Worm (Caenorhabditis elegans) whole organism, L2 larva: ENCODE data around the gene ncx-5.

Source experiments
- C34F6.9 ChIP-seq: fragments of 150-350 bp; optimal IDR thresholded peaks from 2 replicates; lab custom pipeline; 2014; ENCODE audit warnings: missing biosample characterization, missing genetic modification characterization
- F13H6.1 ChIP-seq: sonication (generic microtip); optimal IDR thresholded peaks from 2 replicates; lab custom pipeline; 2016; ENCODE audit warnings: missing genetic modification characterization, missing compliant biosample characterization
- R02D3.7 ChIP-seq: fragments of 150-350 bp; optimal IDR thresholded peaks from 2 replicates; lab custom pipeline; 2014; ENCODE audit warnings: missing biosample characterization, missing genetic modification characterization
- Y55F3AM.14 ChIP-seq: fragments of 200-800 bp; sonication (Bioruptor generic); optimal IDR thresholded peaks from 2 replicates; lab custom pipeline; 2018; ENCODE audit warnings: mild to moderate bottlenecking, missing genetic modification characterization, missing compliant biosample characterization
- ZK546.5 ChIP-seq: sonication (generic microtip); optimal IDR thresholded peaks from 2 replicates; lab custom pipeline; 2017; ENCODE audit warnings: missing biosample characterization, missing genetic modification characterization
- alr-1 ChIP-seq: fragments of 150-350 bp; optimal IDR thresholded peaks from 2 replicates; lab custom pipeline; 2014; ENCODE audit warnings: missing biosample characterization, missing genetic modification characterization
- aly-2 ChIP-seq: fragments of 150-350 bp; optimal IDR thresholded peaks from 2 replicates; lab custom pipeline; 2014; ENCODE audit warnings: missing biosample characterization, missing genetic modification characterization
- ama-1 ChIP-seq: fragments of 150-350 bp; optimal IDR thresholded peaks from 2 replicates; lab custom pipeline; 2018; ENCODE audit warnings: inconsistent platforms
- blmp-1 ChIP-seq: sonication (generic microtip); optimal IDR thresholded peaks from 2 replicates; lab custom pipeline; 2017; ENCODE audit warnings: missing genetic modification characterization, mild to moderate bottlenecking, missing compliant biosample characterization, antibody characterized with exemption, moderate library complexity; ENCODE audit not compliant: insufficient read depth
- ceh-16 ChIP-seq: fragments of 150-350 bp; optimal IDR thresholded peaks from 2 replicates; lab custom pipeline; 2014; ENCODE audit warnings: missing biosample characterization, missing genetic modification characterization
- ceh-82 ChIP-seq: fragments of 150-350 bp; optimal IDR thresholded peaks from 2 replicates; lab custom pipeline; 2014; ENCODE audit warnings: missing biosample characterization, missing genetic modification characterization
- crh-2 ChIP-seq: sonication (generic microtip); optimal IDR thresholded peaks from 2 replicates; lab custom pipeline; 2017; ENCODE audit warnings: missing biosample characterization, missing genetic modification characterization
- dmd-4 ChIP-seq: sonication (generic microtip); optimal IDR thresholded peaks from 2 replicates; lab custom pipeline; 2017; ENCODE audit warnings: missing biosample characterization, missing genetic modification characterization
- egl-27 ChIP-seq: sonication (generic microtip); optimal IDR thresholded peaks from 3 replicates; lab custom pipeline; 2017; ENCODE audit warnings: missing biosample characterization, missing genetic modification reagents, missing genetic modification characterization
- elt-1 ChIP-seq: fragments of 150-350 bp; optimal IDR thresholded peaks from 2 replicates; lab custom pipeline; 2014; ENCODE audit warnings: missing biosample characterization, missing genetic modification characterization
- elt-3 ChIP-seq: sonication (generic microtip); optimal IDR thresholded peaks from 2 replicates; lab custom pipeline; 2017; ENCODE audit warnings: missing biosample characterization, missing genetic modification characterization
- fos-1 ChIP-seq: fragments of 150-350 bp; optimal IDR thresholded peaks from 2 replicates; lab custom pipeline; 2014; ENCODE audit warnings: missing biosample characterization, missing genetic modification characterization
- gmeb-1 ChIP-seq: fragments of 150-350 bp; optimal IDR thresholded peaks from 2 replicates; lab custom pipeline; 2014; ENCODE audit warnings: missing biosample characterization, missing genetic modification characterization
- lin-11 ChIP-seq: fragments of 150-350 bp; sonication (generic microtip); optimal IDR thresholded peaks from 2 replicates; lab custom pipeline; 2014; ENCODE audit warnings: missing biosample characterization, missing genetic modification characterization, inconsistent platforms, mixed read lengths
- lin-13 ChIP-seq: fragments of 150-350 bp; optimal IDR thresholded peaks from 2 replicates; lab custom pipeline; 2014; ENCODE audit warnings: missing biosample characterization, missing genetic modification reagents, missing genetic modification characterization
- lin-39 ChIP-seq: fragments of 150-350 bp; optimal IDR thresholded peaks from 2 replicates; lab custom pipeline; 2014; ENCODE audit warnings: missing biosample characterization, missing genetic modification reagents, missing genetic modification characterization
- lsy-2 ChIP-seq, 2 experiments: fragments of 150-350 bp in 1 of 2; sonication (generic microtip) in 1 of 2; optimal IDR thresholded peaks; 2 replicates each; lab custom pipeline; 2014 to 2017; ENCODE audit warnings: missing biosample characterization in 2 of 2, missing genetic modification characterization in 2 of 2
- mab-5 ChIP-seq: fragments of 150-350 bp; optimal IDR thresholded peaks from 2 replicates; lab custom pipeline; 2014; ENCODE audit warnings: missing biosample characterization, missing genetic modification characterization
- mbf-1 ChIP-seq: sonication (generic microtip); optimal IDR thresholded peaks from 2 replicates; lab custom pipeline; 2017; ENCODE audit warnings: missing biosample characterization, missing genetic modification characterization
- mdl-1 ChIP-seq, 2 experiments: fragments of 150-350 bp in 1 of 2; sonication (generic microtip) in 1 of 2; optimal IDR thresholded peaks; 2 replicates each; lab custom pipeline; 2017; ENCODE audit warnings: missing biosample characterization in 2 of 2, missing genetic modification characterization in 2 of 2
- nhr-10 ChIP-seq: sonication (generic microtip); optimal IDR thresholded peaks from 2 replicates; lab custom pipeline; 2017; ENCODE audit warnings: missing biosample characterization, missing genetic modification characterization
- nhr-11 ChIP-seq: fragments of 150-350 bp; optimal IDR thresholded peaks from 2 replicates; lab custom pipeline; 2014; ENCODE audit warnings: missing biosample characterization, missing genetic modification characterization
- nhr-12 ChIP-seq: fragments of 150-350 bp; optimal IDR thresholded peaks from 2 replicates; lab custom pipeline; 2014; ENCODE audit warnings: missing biosample characterization, missing genetic modification characterization
- nhr-129 ChIP-seq: fragments of 150-350 bp; optimal IDR thresholded peaks from 2 replicates; lab custom pipeline; 2014; ENCODE audit warnings: missing biosample characterization, missing genetic modification characterization
- nhr-21 ChIP-seq: fragments of 150-350 bp; optimal IDR thresholded peaks from 2 replicates; lab custom pipeline; 2014; ENCODE audit warnings: missing biosample characterization, missing genetic modification characterization
- nhr-23 ChIP-seq: fragments of 150-350 bp; optimal IDR thresholded peaks from 2 replicates; lab custom pipeline; 2014; ENCODE audit warnings: missing biosample characterization, missing genetic modification reagents, missing genetic modification characterization
- nhr-237 ChIP-seq: fragments of 150-350 bp; optimal IDR thresholded peaks from 2 replicates; lab custom pipeline; 2014; ENCODE audit warnings: missing biosample characterization, missing genetic modification characterization
- nhr-25 ChIP-seq: fragments of 150-350 bp; sonication (generic microtip); optimal IDR thresholded peaks from 3 replicates; lab custom pipeline; 2014; ENCODE audit warnings: missing biosample characterization, missing genetic modification characterization
- nhr-6 ChIP-seq: fragments of 150-350 bp; optimal IDR thresholded peaks from 2 replicates; lab custom pipeline; 2014; ENCODE audit warnings: missing biosample characterization, missing genetic modification characterization
- nhr-77 ChIP-seq: fragments of 150-350 bp; optimal IDR thresholded peaks from 2 replicates; lab custom pipeline; 2014; ENCODE audit warnings: missing biosample characterization, missing genetic modification characterization
- peb-1 ChIP-seq: fragments of 150-350 bp; optimal IDR thresholded peaks from 2 replicates; lab custom pipeline; 2014; ENCODE audit warnings: missing biosample characterization, missing genetic modification characterization
- sem-4 ChIP-seq: fragments of 150-350 bp; optimal IDR thresholded peaks from 2 replicates; lab custom pipeline; 2014; ENCODE audit warnings: missing biosample characterization, missing genetic modification reagents, missing genetic modification characterization
- skn-1 ChIP-seq: sonication (generic microtip); optimal IDR thresholded peaks from 2 replicates; lab custom pipeline; 2017; ENCODE audit warnings: missing biosample characterization, missing genetic modification characterization
- sma-3 ChIP-seq: sonication (generic microtip); optimal IDR thresholded peaks from 2 replicates; lab custom pipeline; 2016; ENCODE audit warnings: missing genetic modification reagents, missing genetic modification characterization, missing compliant biosample characterization
- sma-9 ChIP-seq, 2 experiments: fragments of 150-350 bp in 1 of 2; sonication (generic microtip) in 1 of 2; optimal IDR thresholded peaks; 2 replicates each; lab custom pipeline; 2014 to 2016; ENCODE audit warnings: missing genetic modification characterization in 2 of 2, mild to moderate bottlenecking in 1 of 2, missing biosample characterization in 1 of 2, missing compliant biosample characterization in 1 of 2, missing genetic modification reagents in 1 of 2, moderate library complexity in 1 of 2
- snpc-4 ChIP-seq: fragments of 150-350 bp; optimal IDR thresholded peaks from 2 replicates; lab custom pipeline; 2014; ENCODE audit warnings: missing biosample characterization, missing genetic modification characterization
- unc-39 ChIP-seq: fragments of 150-350 bp; optimal IDR thresholded peaks from 2 replicates; lab custom pipeline; 2014; ENCODE audit warnings: missing biosample characterization, missing genetic modification characterization
- unc-55 ChIP-seq: fragments of 150-350 bp; sonication (generic microtip); optimal IDR thresholded peaks from 3 replicates; lab custom pipeline; 2014; ENCODE audit warnings: missing biosample characterization, missing genetic modification reagents, missing genetic modification characterization
- unc-62 ChIP-seq: fragments of 150-350 bp; optimal IDR thresholded peaks from 2 replicates; lab custom pipeline; 2014; ENCODE audit warnings: missing biosample characterization, missing genetic modification reagents, missing genetic modification characterization
- zag-1 ChIP-seq: fragments of 150-350 bp; optimal IDR thresholded peaks from 2 replicates; lab custom pipeline; 2014; ENCODE audit warnings: missing biosample characterization, missing genetic modification characterization
- ztf-1 ChIP-seq: fragments of 200-800 bp; sonication (Bioruptor generic); conservative IDR thresholded peaks from 2 replicates; pipeline ENCODE4 v1.3.6; 2022; ENCODE audit warnings: missing genetic modification characterization, missing compliant biosample characterization
- ztf-11 ChIP-seq: sonication (generic microtip); optimal IDR thresholded peaks from 2 replicates; lab custom pipeline; 2017; ENCODE audit warnings: missing biosample characterization, missing genetic modification characterization
- ztf-4 ChIP-seq: fragments of 150-350 bp; optimal IDR thresholded peaks from 2 replicates; lab custom pipeline; 2014; ENCODE audit warnings: missing biosample characterization, missing genetic modification characterization

ncx-5 gene

ce11 chrV:10467104-10467503 is 22.8 kb downstream of the ncx-5 start:
- TF ChIP-seq crh-2 = no peak
- no peak for TF ChIP-seq elt-3 (tag; lab: Kevin White, UChicago)
- peak; percentile 67 for TF ChIP-seq sma-9 (GFP tag; optimal IDR thresholded peaks at IDR 0.05; lab: Kevin White, UChicago)
- no peak for TF ChIP-seq sma-9 (tag; optimal IDR thresholded peaks at IDR 0.05; lab: Kevin White, UChicago)
- no peak for TF ChIP-seq Y55F3AM.14 (GFP tag; lab: Kevin White, UChicago)
- no peak for TF ChIP-seq dmd-4 (tag; lab: Kevin White, UChicago)
- TF ChIP-seq, all 48 proteins: peak for 1

ce11 chrV:10466607-10467092 is 23.2 kb downstream of the ncx-5 start:
- no peak for TF ChIP-seq ztf-11 (tag; lab: Kevin White, UChicago)
- TF ChIP-seq F13H6.1 (tag; lab: Kevin White, UChicago) = peak; percentile 97
- TF ChIP-seq crh-2 = peak; percentile 98
- peak; percentile 99 for TF ChIP-seq sma-9 (GFP tag; optimal IDR thresholded peaks at IDR 0.05; lab: Kevin White, UChicago)
- TF ChIP-seq sma-9 (tag; optimal IDR thresholded peaks at IDR 0.05; lab: Kevin White, UChicago) = peak; percentile 56
- peak; percentile 89 for TF ChIP-seq lin-13 (GFP tag; lab: Kevin White, UChicago)
- peak; percentile 79 for TF ChIP-seq gmeb-1 (tag; lab: Kevin White, UChicago)
- TF ChIP-seq blmp-1 (tag; lab: Kevin White, UChicago) = peak; percentile 90
- TF ChIP-seq nhr-77 = peak; percentile 70
- peak; percentile 76 for TF ChIP-seq skn-1 (tag; lab: Kevin White, UChicago)
- no peak for TF ChIP-seq mbf-1 (tag; lab: Kevin White, UChicago)
- TF ChIP-seq lsy-2 (tag; optimal IDR thresholded peaks at IDR 0.05; lab: Kevin White, UChicago) = peak; percentile 71 to 94
- TF ChIP-seq ceh-16 (tag; lab: Kevin White, UChicago) = no peak
- TF ChIP-seq aly-2 = no peak
- TF ChIP-seq nhr-21 (tag; lab: Kevin White, UChicago) = peak; percentile 98
- peak; percentile 94 for TF ChIP-seq fos-1
- peak; percentile 87 for TF ChIP-seq lin-11 (tag; lab: Kevin White, UChicago)
- TF ChIP-seq nhr-12 (tag; lab: Kevin White, UChicago) = no peak
- peak; percentile 95 for TF ChIP-seq nhr-25 (tag; lab: Kevin White, UChicago)
- TF ChIP-seq unc-55 = peak; percentile 96
- no peak for TF ChIP-seq nhr-23 (tag; lab: Kevin White, UChicago)
- TF ChIP-seq ztf-4 = peak; percentile 89
- TF ChIP-seq unc-39 = no peak
- peak; percentile 68 for TF ChIP-seq ceh-82 (tag; lab: Kevin White, UChicago)
- no peak for TF ChIP-seq ztf-1
- peak; percentile 58 for TF ChIP-seq lin-39 (tag; lab: Kevin White, UChicago)
- TF ChIP-seq egl-27 = peak; percentile 96
- peak; percentile 89 for TF ChIP-seq mab-5 (tag; lab: Kevin White, UChicago)
- TF ChIP-seq sem-4 (tag; lab: Kevin White, UChicago) = peak; percentile 97
- TF ChIP-seq nhr-6 = peak; percentile 96
- TF ChIP-seq snpc-4 (tag; lab: Kevin White, UChicago) = peak; percentile 74
- peak; percentile 95 for TF ChIP-seq zag-1 (tag; lab: Kevin White, UChicago)
- TF ChIP-seq Y55F3AM.14 (GFP tag; lab: Kevin White, UChicago) = peak; percentile 97
- TF ChIP-seq nhr-11 = no peak
- TF ChIP-seq elt-1 (tag; lab: Kevin White, UChicago) = peak; percentile 7
- TF ChIP-seq ZK546.5 (tag; lab: Kevin White, UChicago) = peak; percentile 12
- TF ChIP-seq R02D3.7 (tag; lab: Kevin White, UChicago) = no peak
- TF ChIP-seq unc-62 = peak; percentile 61
- peak; percentile 86 for TF ChIP-seq alr-1 (tag; lab: Kevin White, UChicago)
- no peak for TF ChIP-seq peb-1 (tag; lab: Kevin White, UChicago)
- peak; percentile 44 for TF ChIP-seq nhr-10 (tag; lab: Kevin White, UChicago)
- no peak for TF ChIP-seq elt-3 (tag; lab: Kevin White, UChicago)
- TF ChIP-seq C34F6.9 (tag; lab: Kevin White, UChicago) = peak; percentile 98
- no peak for TF ChIP-seq nhr-237 (tag; lab: Kevin White, UChicago)
- TF ChIP-seq nhr-129 (tag; lab: Kevin White, UChicago) = peak; percentile 99
- TF ChIP-seq ama-1 (lab: Kevin White, UChicago) = peak; percentile 52
- TF ChIP-seq mdl-1 (tag; optimal IDR thresholded peaks at IDR 0.05; lab: Kevin White, UChicago) = peak; percentile 99
- TF ChIP-seq sma-3 (GFP tag; lab: Kevin White, UChicago) = peak; percentile 97
